Worm (Caenorhabditis elegans) whole organism, early embryonic: Measurements from ENCODE around the gene fipr-16.

Source experiments
- aly-1 ChIP-seq: sonication (generic microtip); optimal IDR thresholded peaks from 2 replicates; lab custom pipeline; 2016; ENCODE audit warnings: missing genetic modification characterization, missing compliant biosample characterization
- ama-1 ChIP-seq: fragments of 150-350 bp; optimal IDR thresholded peaks from 2 replicates; lab custom pipeline; 2014
- ceh-13 ChIP-seq: fragments of 200-800 bp; sonication (Bioruptor generic); optimal IDR thresholded peaks from 2 replicates; lab custom pipeline; 2018; ENCODE audit warnings: mild to moderate bottlenecking, missing genetic modification characterization, missing compliant biosample characterization
- flt-1 ChIP-seq: fragments of 200-800 bp; sonication (Bioruptor generic); IDR thresholded peaks from 2 replicates; pipeline ENCODE4 v1.3.6; 2022; ENCODE audit warnings: missing genetic modification characterization, missing compliant biosample characterization
- hmg-4 ChIP-seq: fragments of 200-800 bp; sonication (Bioruptor generic); optimal IDR thresholded peaks from 2 replicates; lab custom pipeline; 2018; ENCODE audit warnings: mild to moderate bottlenecking, missing genetic modification characterization, missing compliant biosample characterization

DNA sequence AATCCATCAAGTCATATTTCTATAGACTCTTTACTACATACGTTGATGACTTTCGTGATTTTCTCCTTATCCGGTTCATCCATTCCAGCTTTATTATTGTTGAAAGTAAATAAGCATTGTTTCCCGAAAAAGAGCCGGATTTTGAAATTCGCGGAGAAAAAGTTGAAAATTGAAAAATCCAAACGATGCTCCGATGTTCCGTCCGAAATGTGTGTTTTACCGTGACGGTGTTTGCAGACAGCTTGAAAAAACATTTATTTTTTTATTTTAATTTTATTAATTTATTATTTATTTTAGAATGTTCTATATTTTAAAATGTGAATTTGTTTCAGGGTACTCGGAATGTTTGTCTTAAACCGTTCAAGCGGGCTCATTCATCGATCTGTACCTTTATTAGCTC lies 40.1 kb upstream of the fipr-16 start, which contains the start of gene dnj-10:
- TF ChIP-seq hmg-4 (GFP tag; lab: Kevin White, UChicago) (no peak), ceh-13 (GFP tag; lab: Kevin White, UChicago) (no peak), ama-1 (lab: Kevin White, UChicago) (no peak), aly-1 (no peak), flt-1 (GFP tag; lab: Robert Waterston, UW) (no peak)
